Fruit fly (Drosophila melanogaster): ENCODE results near the gene kud.

The kud gene

DNA sequence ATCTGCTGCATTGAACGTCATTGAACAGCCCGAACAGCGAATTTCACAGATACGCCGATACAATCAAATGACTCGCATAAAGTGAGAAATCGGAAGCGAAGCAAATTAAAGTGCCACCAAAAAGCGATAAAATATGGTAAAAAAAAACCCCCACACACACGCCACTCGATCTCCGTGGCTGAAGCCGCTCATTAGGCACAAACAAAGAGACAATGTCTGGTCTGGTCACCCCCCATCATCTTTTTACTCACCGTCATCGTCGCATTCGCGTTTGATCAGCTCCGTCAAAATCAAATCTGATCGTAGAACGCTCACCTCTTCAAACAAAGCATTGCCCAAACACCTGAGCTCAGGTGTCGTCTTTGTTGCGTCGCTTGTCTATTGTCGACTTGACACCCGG lies 31.2 kb upstream of the kud start:
- TF ChIP-seq CG7101 (tag; optimal IDR thresholded peaks at IDR 0.05), result no peak
- TF ChIP-seq CG33017 (tag; optimal IDR thresholded peaks at IDR 0.05), result no peak
- TF ChIP-seq CG11617 (GFP tag; optimal IDR thresholded peaks at IDR 0.05), result no peak
- no peak for TF ChIP-seq Hr96 (GFP tag; optimal IDR thresholded peaks at IDR 0.05)
- TF ChIP-seq CG1620 (GFP tag; optimal IDR thresholded peaks at IDR 0.05), result no peak
- no peak for TF ChIP-seq cic (GFP tag; optimal IDR thresholded peaks at IDR 0.05)
- TF ChIP-seq Crg-1 (GFP tag; optimal IDR thresholded peaks at IDR 0.05), result no peak
- no peak for TF ChIP-seq Mnt (GFP tag; optimal IDR thresholded peaks at IDR 0.05)
- TF ChIP-seq CG7045 (GFP tag; optimal IDR thresholded peaks at IDR 0.05), result no peak
- TF ChIP-seq bab1 (GFP tag; optimal IDR thresholded peaks at IDR 0.05), result no peak
- TF ChIP-seq CG14711 (tag; optimal IDR thresholded peaks at IDR 0.05), result no peak
- no peak for TF ChIP-seq toe (GFP tag; optimal IDR thresholded peaks at IDR 0.05)
- TF ChIP-seq ovo (GFP tag; optimal IDR thresholded peaks at IDR 0.05), result no peak
- TF ChIP-seq CG12768 (GFP tag; optimal IDR thresholded peaks at IDR 0.05), result no peak
- no peak for TF ChIP-seq pad (GFP tag; optimal IDR thresholded peaks at IDR 0.05)
- TF ChIP-seq Clk (GFP tag; optimal IDR thresholded peaks at IDR 0.05), result no peak
- no peak for TF ChIP-seq tj (GFP tag; optimal IDR thresholded peaks at IDR 0.05)

- no peak for TF ChIP-seq kay (GFP tag; ENCODE audit: borderline replicate concordance)
- TF ChIP-seq tj (GFP tag; optimal IDR thresholded peaks at IDR 0.05), result no peak
- TF ChIP-seq CG12768 (GFP tag; optimal IDR thresholded peaks at IDR 0.05), result no peak
These were observed 30.7 kb upstream of the kud start for dm6 chr3L:16875484-16875883.

DNA sequence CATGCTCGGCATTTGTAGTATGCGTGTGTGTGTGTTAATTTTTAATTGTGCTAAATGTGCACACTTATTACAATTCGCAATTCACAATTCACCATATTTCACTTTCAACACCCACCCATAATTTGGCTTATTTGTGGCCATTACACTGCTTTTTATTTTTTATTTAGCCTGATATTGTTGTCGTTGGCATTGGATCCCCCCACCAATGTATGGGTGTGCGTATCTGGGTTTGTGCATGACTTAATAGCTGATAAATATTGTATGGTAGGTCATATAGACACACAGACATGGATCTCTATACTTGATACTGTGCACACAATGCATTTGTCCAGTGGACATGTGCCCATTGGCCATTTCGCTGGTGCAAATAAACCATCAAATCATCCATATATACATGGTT lies 28.9 kb upstream of the kud start:
- no peak for TF ChIP-seq ovo (GFP tag; optimal IDR thresholded peaks at IDR 0.05)
- no peak for TF ChIP-seq CG7101 (tag; optimal IDR thresholded peaks at IDR 0.05)
- no peak for TF ChIP-seq CG7045 (GFP tag; optimal IDR thresholded peaks at IDR 0.05)
- peak; percentile 81 for TF ChIP-seq kay (GFP tag; ENCODE audit: borderline replicate concordance)

DNA sequence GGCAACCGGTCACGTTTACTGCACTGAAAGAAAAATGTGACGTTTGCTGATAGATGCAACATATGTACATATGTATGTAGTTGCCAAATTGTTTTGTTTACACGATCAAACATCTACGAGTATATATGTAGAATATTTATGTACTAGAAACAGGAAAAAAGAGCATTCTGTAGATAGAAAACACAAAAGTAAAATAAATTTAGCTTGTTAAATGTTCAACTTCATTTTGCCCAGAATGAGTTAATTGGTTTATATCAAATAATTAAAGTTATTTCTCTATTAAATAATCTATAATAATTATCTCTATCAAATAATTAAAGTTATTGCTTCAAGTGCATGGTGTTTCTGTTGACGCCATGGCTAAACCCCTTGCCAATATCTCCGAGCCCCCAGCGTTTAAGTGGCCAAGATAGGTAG lies 28.3 kb upstream of the kud start:
- TF ChIP-seq bab1 (GFP tag; optimal IDR thresholded peaks at IDR 0.05) (no peak), CG1620 (GFP tag; optimal IDR thresholded peaks at IDR 0.05) (no peak), CG11617 (GFP tag; optimal IDR thresholded peaks at IDR 0.05) (no peak), CG7101 (tag; optimal IDR thresholded peaks at IDR 0.05) (no peak)

dm6 chr3L:16872487-16872955 lies 27.7 kb upstream of the kud start:
- no peak for TF ChIP-seq CG1620 (GFP tag; optimal IDR thresholded peaks at IDR 0.05)
- no peak for TF ChIP-seq toe (GFP tag; optimal IDR thresholded peaks at IDR 0.05)
- TF ChIP-seq CG7045 (GFP tag; optimal IDR thresholded peaks at IDR 0.05), result no peak
- no peak for TF ChIP-seq CG12768 (GFP tag; optimal IDR thresholded peaks at IDR 0.05)
- no peak for TF ChIP-seq CG11617 (GFP tag; optimal IDR thresholded peaks at IDR 0.05)
- TF ChIP-seq Hr96 (GFP tag; optimal IDR thresholded peaks at IDR 0.05), result no peak
- no peak for TF ChIP-seq CG33017 (tag; optimal IDR thresholded peaks at IDR 0.05)
- TF ChIP-seq Crg-1 (GFP tag; optimal IDR thresholded peaks at IDR 0.05), result no peak
- no peak for TF ChIP-seq Clk (GFP tag; optimal IDR thresholded peaks at IDR 0.05)
- TF ChIP-seq CG5204 (GFP tag; optimal IDR thresholded peaks at IDR 0.05), result no peak
- no peak for TF ChIP-seq Mnt (GFP tag; optimal IDR thresholded peaks at IDR 0.05)

- TF ChIP-seq toe (GFP tag; optimal IDR thresholded peaks at IDR 0.05) (no peak), tj (GFP tag; optimal IDR thresholded peaks at IDR 0.05) (no peak), bab1 (GFP tag; optimal IDR thresholded peaks at IDR 0.05) (no peak), pad (GFP tag; optimal IDR thresholded peaks at IDR 0.05) (no peak), CG1620 (GFP tag; optimal IDR thresholded peaks at IDR 0.05) (no peak), cic (GFP tag; optimal IDR thresholded peaks at IDR 0.05) (no peak), CG12768 (GFP tag; optimal IDR thresholded peaks at IDR 0.05) (no peak), CG33017 (tag; optimal IDR thresholded peaks at IDR 0.05) (no peak), CG11617 (GFP tag; optimal IDR thresholded peaks at IDR 0.05) (no peak), CG14711 (tag; optimal IDR thresholded peaks at IDR 0.05) (no peak), Clk (GFP tag; optimal IDR thresholded peaks at IDR 0.05) (no peak), Mnt (GFP tag; optimal IDR thresholded peaks at IDR 0.05) (no peak)
These were observed 26.8 kb upstream of the kud start for dm6 chr3L:16871630-16872029.

dm6 chr3L:16870723-16871137 lies 25.9 kb upstream of the kud start:
- TF ChIP-seq CG14711 (tag; optimal IDR thresholded peaks at IDR 0.05), result no peak
- no peak for TF ChIP-seq CG1620 (GFP tag; optimal IDR thresholded peaks at IDR 0.05)
- TF ChIP-seq Hr96 (GFP tag; optimal IDR thresholded peaks at IDR 0.05), result no peak
- TF ChIP-seq kay (GFP tag; ENCODE audit: borderline replicate concordance), result no peak
- no peak for TF ChIP-seq Clk (GFP tag; optimal IDR thresholded peaks at IDR 0.05)
- TF ChIP-seq bab1 (GFP tag; optimal IDR thresholded peaks at IDR 0.05), result no peak

DNA sequence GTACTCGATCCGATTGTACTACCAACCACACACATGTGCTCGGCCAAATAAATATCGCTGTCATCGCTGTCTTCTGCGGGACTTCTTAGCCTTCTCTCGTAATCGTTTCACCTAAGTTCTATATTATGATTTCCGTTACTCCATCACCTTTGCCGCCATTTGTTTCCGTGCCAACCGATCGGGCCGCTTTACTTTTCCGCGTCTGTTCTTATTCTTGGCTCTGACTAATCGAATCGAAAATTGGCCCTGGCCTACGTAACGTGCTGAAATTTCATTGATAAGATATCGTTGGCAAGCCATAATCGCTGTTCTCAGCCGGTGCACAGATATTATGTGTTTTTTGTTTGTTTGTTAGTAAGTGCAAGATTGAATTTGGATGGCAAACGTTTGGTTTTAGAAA lies 22.4 kb upstream of the kud start:
- TF ChIP-seq kay (GFP tag; ENCODE audit: borderline replicate concordance) (no peak), CG7045 (GFP tag; optimal IDR thresholded peaks at IDR 0.05) (no peak), Mnt (GFP tag; optimal IDR thresholded peaks at IDR 0.05) (no peak), CG5204 (GFP tag; optimal IDR thresholded peaks at IDR 0.05) (no peak), cnc (optimal IDR thresholded peaks at IDR 0.05) (no peak), bab1 (GFP tag; optimal IDR thresholded peaks at IDR 0.05) (no peak), cic (GFP tag; optimal IDR thresholded peaks at IDR 0.05) (no peak), CG12768 (GFP tag; optimal IDR thresholded peaks at IDR 0.05) (no peak), toe (GFP tag; optimal IDR thresholded peaks at IDR 0.05) (no peak), tj (GFP tag; optimal IDR thresholded peaks at IDR 0.05) (no peak)
